Worm (Caenorhabditis elegans): Measurements from ENCODE around the gene ifg-1.

ifg-1 gene

DNA sequence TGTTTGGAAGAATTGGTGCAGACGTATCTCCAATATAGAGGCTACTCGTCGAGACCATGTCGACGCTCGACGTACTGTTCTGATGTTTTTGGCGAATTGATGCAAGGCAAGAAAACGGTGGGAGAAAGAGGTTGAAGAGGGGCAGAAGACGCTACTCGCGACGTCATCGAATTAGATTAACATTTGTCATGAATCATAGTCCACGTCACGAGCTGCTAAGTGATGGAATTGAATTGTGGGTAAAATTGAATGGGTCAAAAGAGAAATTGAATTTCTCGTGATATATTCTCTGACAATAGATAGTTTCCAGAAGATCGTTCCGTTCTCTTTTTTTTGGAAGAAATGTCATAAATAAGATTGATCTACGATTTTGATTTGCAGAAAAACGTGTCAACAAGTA lies 42.7 kb downstream of the ifg-1 start:
- TF ChIP-seq flt-1 (GFP tag; IDR thresholded peaks at IDR 0.05), result no peak
- TF ChIP-seq ztf-29 (GFP tag; IDR thresholded peaks at IDR 0.05), result no peak
- TF ChIP-seq ztf-23 (GFP tag; IDR thresholded peaks at IDR 0.05), result no peak
- TF ChIP-seq ref-1 (GFP tag; conservative IDR thresholded peaks at IDR 0.05), result no peak
- TF ChIP-seq med-1 (GFP tag; optimal IDR thresholded peaks at IDR 0.05; ENCODE audit: insufficient read depth), result no peak
- no peak for TF ChIP-seq klf-2 (GFP tag; conservative IDR thresholded peaks at IDR 0.05)
- no peak for TF ChIP-seq tab-1 (GFP tag; IDR thresholded peaks at IDR 0.05)
- no peak for TF ChIP-seq cog-1 (tag; optimal IDR thresholded peaks at IDR 0.05)
- no peak for TF ChIP-seq T22C8.4 (GFP tag; IDR thresholded peaks at IDR 0.05)

DNA sequence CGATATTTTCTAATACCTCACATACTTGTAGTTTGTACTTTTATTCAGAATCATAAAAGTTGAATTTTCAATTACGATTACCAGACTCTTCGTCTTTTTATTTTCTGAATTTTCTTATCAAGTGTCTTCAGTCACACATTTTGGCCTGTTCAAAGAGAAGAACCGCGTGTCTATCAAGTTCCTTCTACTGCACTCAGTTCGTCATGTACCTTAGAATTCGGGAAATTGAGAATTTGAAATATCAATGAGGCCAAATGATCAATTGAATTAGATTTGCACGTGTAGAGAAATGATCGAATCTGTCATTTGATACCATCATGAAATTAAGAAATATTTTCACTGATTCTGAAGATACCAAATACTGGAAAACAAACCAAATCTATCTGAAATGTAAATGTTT lies 46.5 kb downstream of the ifg-1 start:
- no peak for TF ChIP-seq tab-1 (GFP tag; IDR thresholded peaks at IDR 0.05)
- TF ChIP-seq med-1 (GFP tag; optimal IDR thresholded peaks at IDR 0.05; ENCODE audit: insufficient read depth), result no peak
- no peak for TF ChIP-seq ztf-29 (GFP tag; IDR thresholded peaks at IDR 0.05)
- TF ChIP-seq ref-1 (GFP tag; conservative IDR thresholded peaks at IDR 0.05), result no peak
- TF ChIP-seq ztf-23 (GFP tag; IDR thresholded peaks at IDR 0.05), result no peak
- no peak for TF ChIP-seq klf-2 (GFP tag; conservative IDR thresholded peaks at IDR 0.05)
- TF ChIP-seq flt-1 (GFP tag; IDR thresholded peaks at IDR 0.05), result no peak
- TF ChIP-seq T22C8.4 (GFP tag; IDR thresholded peaks at IDR 0.05), result no peak
- TF ChIP-seq cog-1 (tag; optimal IDR thresholded peaks at IDR 0.05), result no peak

DNA sequence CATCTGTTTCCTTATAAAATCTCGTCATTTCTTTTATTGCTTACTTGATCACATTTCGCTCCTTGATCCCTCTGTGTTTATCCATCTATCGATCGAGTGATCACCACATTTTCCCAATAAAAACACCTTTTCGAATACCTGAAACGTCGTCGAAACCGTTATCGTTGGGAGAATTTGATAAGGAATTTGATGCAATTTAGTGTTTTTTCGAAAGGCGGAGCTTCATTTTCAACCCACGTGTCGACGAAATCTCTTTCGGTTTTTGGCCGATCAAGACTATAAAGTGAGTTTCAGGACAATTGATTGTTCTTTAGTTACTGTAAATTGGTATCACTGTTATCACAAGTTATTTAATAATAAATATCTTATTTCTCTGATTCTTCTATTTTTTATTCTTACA lies 47.6 kb downstream of the ifg-1 start, which contains the start of gene srdh-1:
srdh-1 (plus strand) TSS at position 43 of the 400 bp plus-strand sequence.
- TF ChIP-seq flt-1 (GFP tag; IDR thresholded peaks at IDR 0.05) (no peak), T22C8.4 (GFP tag; IDR thresholded peaks at IDR 0.05) (no peak), tab-1 (GFP tag; IDR thresholded peaks at IDR 0.05) (no peak)

DNA sequence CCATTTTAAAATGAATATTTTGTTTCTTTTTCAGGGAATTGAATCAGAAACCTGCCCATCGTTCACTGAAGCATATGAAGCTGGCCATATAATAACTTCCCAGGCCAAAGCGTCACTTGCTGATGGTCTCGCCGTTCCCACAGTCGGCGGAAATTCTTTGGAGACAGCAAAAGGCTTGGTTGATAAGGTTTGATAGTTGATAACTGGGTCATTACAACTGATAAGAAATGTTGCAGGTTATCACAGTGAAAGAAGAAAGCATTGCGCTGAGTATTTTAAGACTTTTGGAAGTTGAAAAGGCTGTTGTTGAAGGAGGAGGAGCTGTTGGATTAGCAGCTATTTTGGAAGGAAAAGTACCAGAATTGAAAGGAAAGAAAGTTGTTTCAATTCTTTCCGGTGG lies 49.5 kb downstream of the ifg-1 start:
- no peak for TF ChIP-seq cog-1 (tag; optimal IDR thresholded peaks at IDR 0.05)
- TF ChIP-seq tab-1 (GFP tag; IDR thresholded peaks at IDR 0.05), result no peak
- TF ChIP-seq ref-1 (GFP tag; conservative IDR thresholded peaks at IDR 0.05), result no peak
- no peak for TF ChIP-seq med-1 (GFP tag; optimal IDR thresholded peaks at IDR 0.05; ENCODE audit: insufficient read depth)
- TF ChIP-seq klf-2 (GFP tag; conservative IDR thresholded peaks at IDR 0.05), result no peak
- TF ChIP-seq T22C8.4 (GFP tag; IDR thresholded peaks at IDR 0.05), result no peak

DNA sequence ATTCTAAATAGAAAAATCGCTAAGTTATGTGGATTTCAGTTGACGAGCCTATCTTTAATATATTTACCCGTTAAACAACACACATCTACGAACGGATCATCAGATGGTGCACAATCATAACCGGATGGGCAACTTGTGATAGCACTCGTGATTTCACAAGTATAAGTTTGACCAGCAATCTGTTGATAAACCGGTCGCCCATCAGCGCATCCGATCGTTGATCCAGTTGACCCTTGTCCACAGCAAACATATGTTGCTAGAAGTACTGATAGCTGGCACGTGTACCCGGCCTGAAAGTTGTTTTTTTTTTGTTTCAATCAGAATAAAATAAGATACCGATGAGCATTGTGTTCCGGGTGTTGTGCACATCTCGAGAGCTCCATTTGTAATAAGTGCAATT lies 50.7 kb downstream of the ifg-1 start:
- TF ChIP-seq tab-1 (GFP tag; IDR thresholded peaks at IDR 0.05), result no peak
- no peak for TF ChIP-seq ref-1 (GFP tag; conservative IDR thresholded peaks at IDR 0.05)
- TF ChIP-seq ztf-23 (GFP tag; IDR thresholded peaks at IDR 0.05), result no peak
- TF ChIP-seq klf-2 (GFP tag; conservative IDR thresholded peaks at IDR 0.05), result no peak
- TF ChIP-seq flt-1 (GFP tag; IDR thresholded peaks at IDR 0.05), result no peak
- TF ChIP-seq med-1 (GFP tag; optimal IDR thresholded peaks at IDR 0.05; ENCODE audit: insufficient read depth), result no peak
- no peak for TF ChIP-seq cog-1 (tag; optimal IDR thresholded peaks at IDR 0.05)
- TF ChIP-seq ztf-29 (GFP tag; IDR thresholded peaks at IDR 0.05), result no peak
- TF ChIP-seq T22C8.4 (GFP tag; IDR thresholded peaks at IDR 0.05), result no peak

DNA sequence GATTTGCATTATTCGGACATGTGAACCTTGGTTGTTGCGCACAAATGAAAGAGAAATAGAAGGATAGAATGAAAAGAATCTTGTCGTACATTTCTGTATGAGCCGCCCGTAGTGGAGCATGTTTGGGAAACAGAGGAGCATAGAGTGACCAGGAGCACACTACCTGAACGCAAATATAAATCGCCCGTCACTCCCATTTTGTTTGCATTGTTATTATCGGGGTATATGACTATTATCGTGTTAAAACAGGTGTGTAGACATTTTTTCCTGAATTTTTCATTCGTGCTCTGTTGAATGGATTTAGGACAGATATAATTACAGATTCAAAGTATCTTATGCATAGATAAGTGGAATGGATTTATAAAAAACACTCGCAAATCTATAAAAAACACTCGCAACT lies 52.3 kb downstream of the ifg-1 start, which contains the start of gene K01C8.2:
K01C8.2 (minus strand) TSS at position 101 of the 400 bp plus-strand sequence.
- TF ChIP-seq cog-1 (tag; optimal IDR thresholded peaks at IDR 0.05), result no peak
- TF ChIP-seq klf-2 (GFP tag; conservative IDR thresholded peaks at IDR 0.05), result no peak
- TF ChIP-seq med-1 (GFP tag; optimal IDR thresholded peaks at IDR 0.05; ENCODE audit: insufficient read depth), result no peak
- TF ChIP-seq ztf-29 (GFP tag; IDR thresholded peaks at IDR 0.05), result no peak
- no peak for TF ChIP-seq ref-1 (GFP tag; conservative IDR thresholded peaks at IDR 0.05)
- no peak for TF ChIP-seq flt-1 (GFP tag; IDR thresholded peaks at IDR 0.05)
- TF ChIP-seq T22C8.4 (GFP tag; IDR thresholded peaks at IDR 0.05), result no peak
- no peak for TF ChIP-seq ztf-23 (GFP tag; IDR thresholded peaks at IDR 0.05)
- no peak for TF ChIP-seq tab-1 (GFP tag; IDR thresholded peaks at IDR 0.05)

DNA sequence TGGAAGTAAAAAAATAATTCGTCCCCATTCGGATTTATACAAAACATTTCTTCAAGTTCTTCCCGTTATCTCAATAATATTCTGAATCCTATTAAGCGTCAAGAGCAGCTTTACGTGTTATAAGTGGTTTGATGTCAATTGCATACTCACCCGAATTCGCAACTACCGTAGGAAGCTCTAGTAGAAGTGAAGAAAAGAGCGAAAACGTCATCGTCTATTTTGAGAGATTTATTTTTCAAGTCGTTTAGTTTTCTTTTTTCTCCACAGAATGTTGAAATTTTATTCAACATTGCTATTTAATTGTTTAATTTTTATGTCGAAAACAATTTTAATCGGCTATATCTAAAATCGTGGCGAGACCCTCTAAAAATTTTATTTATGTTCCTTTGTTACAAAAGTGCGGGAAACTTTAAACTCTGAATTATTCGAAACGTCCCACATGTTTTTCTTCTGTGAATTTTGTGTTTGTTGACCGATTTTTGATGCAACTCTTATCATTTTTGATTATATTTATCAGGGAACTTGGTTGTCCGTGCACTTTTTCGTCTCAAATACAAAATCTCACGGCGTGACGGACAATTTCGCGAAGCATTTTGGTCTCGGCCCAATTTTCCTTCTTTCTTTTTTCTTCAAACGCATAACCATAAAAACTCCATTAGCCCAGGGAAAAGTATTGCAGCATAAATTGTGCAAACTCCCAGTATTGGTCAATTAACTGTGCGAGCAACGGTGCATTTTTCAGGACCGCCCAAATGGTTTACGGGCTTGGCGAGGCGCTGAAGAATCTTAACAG lies 53.0 kb downstream of the ifg-1 start, which contains the start of gene tdc-1:
tdc-1 (plus strand) TSS at position 743 of the 793 bp plus-strand sequence.
- TF ChIP-seq tab-1 (GFP tag; IDR thresholded peaks at IDR 0.05), result no peak
- TF ChIP-seq flt-1 (GFP tag; IDR thresholded peaks at IDR 0.05), result no peak
- no peak for TF ChIP-seq ref-1 (GFP tag; conservative IDR thresholded peaks at IDR 0.05)
- no peak for TF ChIP-seq ztf-23 (GFP tag; IDR thresholded peaks at IDR 0.05)
- TF ChIP-seq klf-2 (GFP tag; conservative IDR thresholded peaks at IDR 0.05), result no peak
- no peak for TF ChIP-seq med-1 (GFP tag; optimal IDR thresholded peaks at IDR 0.05; ENCODE audit: insufficient read depth)
- no peak for TF ChIP-seq ztf-29 (GFP tag; IDR thresholded peaks at IDR 0.05)
- TF ChIP-seq cog-1 (tag; optimal IDR thresholded peaks at IDR 0.05), result no peak
- TF ChIP-seq T22C8.4 (GFP tag; IDR thresholded peaks at IDR 0.05), result no peak

Data from whole organism, midembryonic.